Fruit fly (Drosophila melanogaster): ENCODE data around the gene CG6271.

The CG6271 gene

dm6 chr3R:27026009-27026408 lies at the start of gene CG6271:
Gene CG6271, minus strand, starts transcription at chr3R:27026109.
- TF ChIP-seq psq (optimal IDR thresholded peaks at IDR 0.05), result no peak
- TF ChIP-seq Sin3A (optimal IDR thresholded peaks at IDR 0.05), result no peak
- TF ChIP-seq insv (optimal IDR thresholded peaks at IDR 0.05), result no peak
- no peak for TF ChIP-seq h (optimal IDR thresholded peaks at IDR 0.05)
- TF ChIP-seq ttk (optimal IDR thresholded peaks at IDR 0.05), result no peak
- TF ChIP-seq Myc (optimal IDR thresholded peaks at IDR 0.05), result no peak

- TF ChIP-seq h (optimal IDR thresholded peaks at IDR 0.05) (no peak), Myc (optimal IDR thresholded peaks at IDR 0.05) (no peak), ttk (optimal IDR thresholded peaks at IDR 0.05) (no peak), Sin3A (optimal IDR thresholded peaks at IDR 0.05) (no peak), insv (optimal IDR thresholded peaks at IDR 0.05) (no peak), psq (optimal IDR thresholded peaks at IDR 0.05) (no peak)
Measured at dm6 chr3R:27075694-27076093, 49.8 kb upstream of the CG6271 start, which contains the start of gene CG14257. Gene CG14257, plus strand, starts transcription at chr3R:27075870.

- TF ChIP-seq insv (optimal IDR thresholded peaks at IDR 0.05) (no peak), Sin3A (optimal IDR thresholded peaks at IDR 0.05) (no peak), h (optimal IDR thresholded peaks at IDR 0.05) (no peak), Myc (optimal IDR thresholded peaks at IDR 0.05) (no peak), psq (optimal IDR thresholded peaks at IDR 0.05) (no peak), ttk (optimal IDR thresholded peaks at IDR 0.05) (no peak)
Measured at dm6 chr3R:27070906-27071498, 45.1 kb upstream of the CG6271 start.

- no peak for TF ChIP-seq Myc (optimal IDR thresholded peaks at IDR 0.05)
- TF ChIP-seq h (optimal IDR thresholded peaks at IDR 0.05), result no peak
- no peak for TF ChIP-seq psq (optimal IDR thresholded peaks at IDR 0.05)
- TF ChIP-seq ttk (optimal IDR thresholded peaks at IDR 0.05), result no peak
- no peak for TF ChIP-seq insv (optimal IDR thresholded peaks at IDR 0.05)
- no peak for TF ChIP-seq Sin3A (optimal IDR thresholded peaks at IDR 0.05)
Measured at dm6 chr3R:27069810-27070625, 44.1 kb upstream of the CG6271 start, which contains the start of gene spz. Gene spz, minus strand, starts transcription at chr3R:27070070.

dm6 chr3R:27069201-27069600 lies 43.3 kb upstream of the CG6271 start:
- TF ChIP-seq insv (optimal IDR thresholded peaks at IDR 0.05) (no peak), ttk (optimal IDR thresholded peaks at IDR 0.05) (no peak), psq (optimal IDR thresholded peaks at IDR 0.05) (no peak), Sin3A (optimal IDR thresholded peaks at IDR 0.05) (no peak), h (optimal IDR thresholded peaks at IDR 0.05) (no peak), Myc (optimal IDR thresholded peaks at IDR 0.05) (no peak)

dm6 chr3R:27067362-27067761 lies 41.5 kb upstream of the CG6271 start:
- TF ChIP-seq psq (optimal IDR thresholded peaks at IDR 0.05), result no peak
- TF ChIP-seq Sin3A (optimal IDR thresholded peaks at IDR 0.05), result no peak
- no peak for TF ChIP-seq h (optimal IDR thresholded peaks at IDR 0.05)
- no peak for TF ChIP-seq insv (optimal IDR thresholded peaks at IDR 0.05)
- TF ChIP-seq Myc (optimal IDR thresholded peaks at IDR 0.05), result no peak
- no peak for TF ChIP-seq ttk (optimal IDR thresholded peaks at IDR 0.05)

- TF ChIP-seq Sin3A (optimal IDR thresholded peaks at IDR 0.05), result no peak
- no peak for TF ChIP-seq psq (optimal IDR thresholded peaks at IDR 0.05)
Measured at dm6 chr3R:27065136-27065535, 39.2 kb upstream of the CG6271 start, which contains the start of gene CG43935. Gene CG43935, plus strand, starts transcription at chr3R:27065436.

dm6 chr3R:27064099-27064498 lies 38.2 kb upstream of the CG6271 start, which contains the start of gene Nep5:
Gene Nep5, minus strand, starts transcription at chr3R:27064199.
- TF ChIP-seq h (optimal IDR thresholded peaks at IDR 0.05) (no peak), insv (optimal IDR thresholded peaks at IDR 0.05) (no peak), psq (optimal IDR thresholded peaks at IDR 0.05) (no peak), ttk (optimal IDR thresholded peaks at IDR 0.05) (no peak), Sin3A (optimal IDR thresholded peaks at IDR 0.05) (no peak), Myc (optimal IDR thresholded peaks at IDR 0.05) (no peak)

dm6 chr3R:27061916-27062315 lies 36.0 kb upstream of the CG6271 start, which contains the start of gene CG34292:
Gene CG34292, plus strand, starts transcription at chr3R:27062216.
- TF ChIP-seq insv (optimal IDR thresholded peaks at IDR 0.05) (no peak), psq (optimal IDR thresholded peaks at IDR 0.05) (no peak), ttk (optimal IDR thresholded peaks at IDR 0.05) (no peak), Sin3A (optimal IDR thresholded peaks at IDR 0.05) (no peak), h (optimal IDR thresholded peaks at IDR 0.05) (no peak), Myc (optimal IDR thresholded peaks at IDR 0.05) (no peak)

- TF ChIP-seq psq (optimal IDR thresholded peaks at IDR 0.05) (no peak), Myc (optimal IDR thresholded peaks at IDR 0.05) (no peak), ttk (optimal IDR thresholded peaks at IDR 0.05) (no peak), Sin3A (optimal IDR thresholded peaks at IDR 0.05) (no peak), h (optimal IDR thresholded peaks at IDR 0.05) (no peak)
Measured at dm6 chr3R:27056152-27056551, 30.2 kb upstream of the CG6271 start.

- TF ChIP-seq insv (optimal IDR thresholded peaks at IDR 0.05) (no peak), h (optimal IDR thresholded peaks at IDR 0.05) (no peak), Sin3A (optimal IDR thresholded peaks at IDR 0.05) (no peak)
Measured at dm6 chr3R:27049549-27049948, 23.6 kb upstream of the CG6271 start.

- TF ChIP-seq ttk (optimal IDR thresholded peaks at IDR 0.05), result no peak
- TF ChIP-seq psq (optimal IDR thresholded peaks at IDR 0.05), result no peak
- TF ChIP-seq insv (optimal IDR thresholded peaks at IDR 0.05), result no peak
- TF ChIP-seq Myc (optimal IDR thresholded peaks at IDR 0.05), result no peak
- TF ChIP-seq h (optimal IDR thresholded peaks at IDR 0.05), result no peak
- TF ChIP-seq Sin3A (optimal IDR thresholded peaks at IDR 0.05), result no peak
Measured at dm6 chr3R:27048561-27049270, 22.8 kb upstream of the CG6271 start, which contains the start of gene TwdlT. Gene TwdlT, plus strand, starts transcription at chr3R:27049220.
